Fruit fly (Drosophila melanogaster) whole organism, embryonic: ENCODE results near the gene CG31551.
A peak's percentile ranks its signal among the peaks of the same experiment; 100 is the strongest.

Source experiments
- CG10267 ChIP-seq: fragments of 200-800 bp; sonication (Bioruptor generic); optimal IDR thresholded peaks from 2 replicates; lab custom pipeline; 2018; ENCODE audit warnings: missing biosample characterization, mild to moderate bottlenecking, missing genetic modification characterization, moderate library complexity
- CG11093 ChIP-seq: fragments of 200-800 bp; sonication (Bioruptor generic); IDR thresholded peaks from 3 replicates; pipeline ENCODE4 v1.3.6; 2022; ENCODE audit warnings: missing biosample characterization, missing genetic modification characterization
- CG11504 ChIP-seq: fragments of 200-800 bp; sonication (Bioruptor generic); optimal IDR thresholded peaks from 3 replicates; lab custom pipeline; 2019; ENCODE audit warnings: missing biosample characterization, mild to moderate bottlenecking, missing genetic modification characterization, moderate library complexity
- CG11723 ChIP-seq: fragments of 200-800 bp; sonication (Bioruptor generic); optimal IDR thresholded peaks from 2 replicates; lab custom pipeline; 2017; ENCODE audit warnings: missing biosample characterization, mild to moderate bottlenecking, missing genetic modification characterization
- CG12155 ChIP-seq: fragments of 200-800 bp; sonication (Bioruptor generic); optimal IDR thresholded peaks from 3 replicates; lab custom pipeline; 2016; ENCODE audit warnings: missing biosample characterization, missing genetic modification characterization
- CG13624 ChIP-seq: fragments of 200-800 bp; sonication (Bioruptor generic); optimal IDR thresholded peaks from 2 replicates; lab custom pipeline; 2016; ENCODE audit warnings: missing biosample characterization, missing genetic modification characterization
- CG17385 ChIP-seq: fragments of 200-800 bp; sonication (Bioruptor generic); optimal IDR thresholded peaks from 3 replicates; lab custom pipeline; 2018; ENCODE audit warnings: missing biosample characterization, mild to moderate bottlenecking, missing genetic modification characterization
- CG17802 ChIP-seq: fragments of 200-800 bp; sonication (Bioruptor generic); optimal IDR thresholded peaks from 2 replicates; lab custom pipeline; 2018; ENCODE audit warnings: missing biosample characterization, mild to moderate bottlenecking, missing genetic modification characterization, moderate library complexity
- CG18011 ChIP-seq: fragments of 200-800 bp; sonication (Bioruptor generic); optimal IDR thresholded peaks from 2 replicates; lab custom pipeline; 2017; ENCODE audit warnings: missing biosample characterization, missing genetic modification characterization, mild to moderate bottlenecking, moderate library complexity, missing genotype
- CG2116 ChIP-seq: fragments of 200-800 bp; sonication (Bioruptor generic); optimal IDR thresholded peaks from 3 replicates; lab custom pipeline; 2018; ENCODE audit warnings: missing biosample characterization, mild to moderate bottlenecking, missing genetic modification characterization
- CG3281 ChIP-seq: fragments of 200-800 bp; sonication (Bioruptor generic); optimal IDR thresholded peaks from 3 replicates; lab custom pipeline; 2017; ENCODE audit warnings: missing biosample characterization, mild to moderate bottlenecking, missing genetic modification characterization
- CG8281 ChIP-seq: fragments of 200-800 bp; sonication (Bioruptor generic); optimal IDR thresholded peaks from 2 replicates; lab custom pipeline; 2018; ENCODE audit warnings: missing biosample characterization, mild to moderate bottlenecking, missing genetic modification characterization, moderate library complexity
- CG9437 ChIP-seq: fragments of 200-800 bp; sonication (Bioruptor generic); optimal IDR thresholded peaks from 2 replicates; lab custom pipeline; 2018; ENCODE audit warnings: missing biosample characterization, mild to moderate bottlenecking, missing genetic modification characterization
- Dref ChIP-seq: fragments of 200-800 bp; sonication (Bioruptor generic); IDR thresholded peaks from 2 replicates; pipeline ENCODE4 v1.3.6; 2022; ENCODE audit warnings: missing biosample characterization, missing genetic modification characterization
- H15 ChIP-seq: fragments of 200-800 bp; sonication (Bioruptor generic); IDR thresholded peaks from 3 replicates; pipeline ENCODE4 v1.3.6; 2022; ENCODE audit warnings: missing biosample characterization, missing genetic modification characterization
- H2.0 ChIP-seq: fragments of 200-800 bp; sonication (Bioruptor generic); IDR thresholded peaks from 2 replicates; pipeline ENCODE4 v1.3.6; 2022; ENCODE audit warnings: missing biosample characterization, missing genetic modification characterization
- Hand ChIP-seq: fragments of 200-800 bp; sonication (Bioruptor generic); optimal IDR thresholded peaks from 2 replicates; lab custom pipeline; 2017; ENCODE audit warnings: mild to moderate bottlenecking, missing biosample characterization, missing genetic modification reagents, missing genetic modification characterization
- Hr78 ChIP-seq, 2 experiments: fragments of 200-800 bp in 1 of 2; fragments of >200 bp in 1 of 2; sonication (Bioruptor generic) in 1 of 2; optimal IDR thresholded peaks; 2 replicates each; lab custom pipeline; 2017 to 2019; ENCODE audit warnings: missing biosample characterization in 2 of 2, missing genetic modification characterization in 2 of 2, mild to moderate bottlenecking in 1 of 2, moderate library complexity in 1 of 2
- Lpt ChIP-seq: fragments of >200 bp; optimal IDR thresholded peaks from 2 replicates; lab custom pipeline; 2018; ENCODE audit warnings: missing biosample characterization, missing genetic modification characterization
- Med ChIP-seq: fragments of 200-800 bp; sonication (Bioruptor generic); peaks from one replicate; lab custom pipeline; 2016; ENCODE audit warnings: missing biosample characterization, missing genetic modification characterization, mild to moderate bottlenecking, inconsistent platforms, moderate library complexity
- Mrtf ChIP-seq: fragments of 200-800 bp; sonication (Bioruptor generic); IDR thresholded peaks from 3 replicates; pipeline ENCODE4 v1.3.6; 2022; ENCODE audit warnings: missing biosample characterization, missing genetic modification characterization
- Nf-YC ChIP-seq: fragments of 200-800 bp; optimal IDR thresholded peaks from 3 replicates; lab custom pipeline; 2019; ENCODE audit warnings: missing biosample characterization, mild to moderate bottlenecking, missing genetic modification characterization, moderate library complexity
- Pdp1 ChIP-seq, 2 experiments: fragments of 200-800 bp; sonication (Bioruptor generic); optimal IDR thresholded peaks; 3 replicates each; lab custom pipeline; 2016; ENCODE audit warnings: missing biosample characterization in 2 of 2, missing genetic modification characterization in 2 of 2, mild to moderate bottlenecking in 1 of 2, moderate library complexity in 1 of 2
- Poxn ChIP-seq: fragments of 200-800 bp; sonication (Bioruptor generic); IDR thresholded peaks from 2 replicates; pipeline ENCODE4 v1.3.6; 2022; ENCODE audit warnings: missing biosample characterization, missing genetic modification characterization
- Ssrp ChIP-seq: fragments of 200-800 bp; sonication (Bioruptor generic); optimal IDR thresholded peaks from 2 replicates; lab custom pipeline; 2018; ENCODE audit warnings: missing biosample characterization, mild to moderate bottlenecking, missing genetic modification characterization, moderate library complexity
- Xbp1 ChIP-seq: fragments of 200-800 bp; sonication (Bioruptor generic); optimal IDR thresholded peaks from 3 replicates; lab custom pipeline; 2016; ENCODE audit warnings: missing biosample characterization, mild to moderate bottlenecking, missing genetic modification characterization
- ato ChIP-seq: fragments of 200-800 bp; sonication (Bioruptor generic); IDR thresholded peaks from 2 replicates; pipeline ENCODE4 v1.3.6; 2022; ENCODE audit warnings: missing biosample characterization, missing genetic modification characterization; ENCODE audit not compliant: partially characterized antibody
- cas ChIP-seq: fragments of 200-800 bp; sonication (Bioruptor generic); IDR thresholded peaks from 2 replicates; pipeline ENCODE4 v1.3.6; 2022; ENCODE audit warnings: missing biosample characterization, missing genetic modification characterization
- corto ChIP-seq: fragments of 200-800 bp; sonication (Bioruptor generic); optimal IDR thresholded peaks from 2 replicates; lab custom pipeline; 2016; ENCODE audit warnings: missing biosample characterization, mild to moderate bottlenecking, missing genetic modification characterization, moderate library complexity
- croc ChIP-seq: fragments of 200-800 bp; sonication (Bioruptor generic); conservative IDR thresholded peaks from 3 replicates; pipeline ENCODE4 v1.3.6; 2022; ENCODE audit warnings: missing biosample characterization, missing genetic modification characterization
- crp ChIP-seq, 2 experiments: fragments of 200-800 bp; sonication (Bioruptor generic); optimal IDR thresholded peaks; 2 replicates in 1 of 2; 3 replicates in 1 of 2; lab custom pipeline; 2017; ENCODE audit warnings: missing biosample characterization in 2 of 2, missing genetic modification characterization in 2 of 2, mild to moderate bottlenecking in 1 of 2, moderate library complexity in 1 of 2
- dimm ChIP-seq: fragments of 200-800 bp; sonication (Bioruptor generic); IDR thresholded peaks from 2 replicates; pipeline ENCODE4 v1.3.6; 2022; ENCODE audit warnings: missing biosample characterization, missing genetic modification characterization
- dpn ChIP-seq, 2 experiments: fragments of 200-800 bp; sonication (Bioruptor generic); optimal IDR thresholded peaks; 3 replicates each; lab custom pipeline; 2016; ENCODE audit warnings: missing biosample characterization in 2 of 2, missing genetic modification characterization in 2 of 2
- gcm ChIP-seq: fragments of 200-800 bp; sonication (Bioruptor generic); optimal IDR thresholded peaks from 2 replicates; lab custom pipeline; 2019; ENCODE audit warnings: missing biosample characterization, mild to moderate bottlenecking, missing genetic modification characterization, moderate library complexity
- hbn ChIP-seq: fragments of 200-800 bp; sonication (Bioruptor generic); IDR thresholded peaks from 2 replicates; pipeline ENCODE4 v1.3.6; 2022; ENCODE audit warnings: missing biosample characterization, missing genetic modification characterization; ENCODE audit not compliant: partially characterized antibody
- nom ChIP-seq: fragments of 200-800 bp; sonication (Bioruptor generic); optimal IDR thresholded peaks from 2 replicates; lab custom pipeline; 2017; ENCODE audit warnings: missing biosample characterization, missing genetic modification characterization, mild to moderate bottlenecking, moderate library complexity, missing genetic modification reagents
- peb ChIP-seq: fragments of 200-800 bp; sonication (Bioruptor generic); IDR thresholded peaks from 2 replicates; pipeline ENCODE4 v1.3.6; 2022; ENCODE audit warnings: missing biosample characterization, missing genetic modification characterization
- psq ChIP-seq: fragments of 200-800 bp; sonication (Bioruptor generic); optimal IDR thresholded peaks from 2 replicates; lab custom pipeline; 2017; ENCODE audit warnings: missing biosample characterization, missing genetic modification characterization
- scrt ChIP-seq: fragments of 200-800 bp; sonication (Bioruptor generic); optimal IDR thresholded peaks from 2 replicates; lab custom pipeline; 2018; ENCODE audit warnings: missing biosample characterization, mild to moderate bottlenecking, missing genetic modification characterization, moderate library complexity
- sens ChIP-seq: fragments of 200-800 bp; sonication (Bioruptor generic); peaks from one replicate; lab custom pipeline; 2016; ENCODE audit warnings: missing biosample characterization, missing genetic modification characterization
- seq ChIP-seq: fragments of 200-800 bp; sonication (Bioruptor generic); IDR thresholded peaks from 2 replicates; pipeline ENCODE4 v1.3.6; 2022; ENCODE audit warnings: missing biosample characterization, missing genetic modification characterization
- so ChIP-seq: fragments of 200-800 bp; sonication (Bioruptor generic); IDR thresholded peaks from 3 replicates; pipeline ENCODE4 v1.3.6; 2022; ENCODE audit warnings: missing biosample characterization, missing genetic modification characterization
- stwl ChIP-seq: fragments of 200-800 bp; sonication (Bioruptor generic); optimal IDR thresholded peaks from 3 replicates; lab custom pipeline; 2018; ENCODE audit warnings: missing biosample characterization, mild to moderate bottlenecking, missing genetic modification characterization, moderate library complexity
- sug ChIP-seq: fragments of 200-800 bp; optimal IDR thresholded peaks from 2 replicates; lab custom pipeline; 2019; ENCODE audit warnings: missing biosample characterization, mild to moderate bottlenecking, missing genetic modification characterization, moderate library complexity
- trem ChIP-seq: fragments of 200-800 bp; optimal IDR thresholded peaks from 3 replicates; lab custom pipeline; 2019; ENCODE audit warnings: missing biosample characterization, mild to moderate bottlenecking, missing genetic modification characterization, moderate library complexity
- wdn ChIP-seq: fragments of 200-800 bp; sonication (Bioruptor generic); IDR thresholded peaks from 2 replicates; pipeline ENCODE4 v1.3.6; 2022; ENCODE audit warnings: missing biosample characterization, missing genetic modification characterization
- zf30C ChIP-seq: fragments of 200-800 bp; sonication (Bioruptor generic); optimal IDR thresholded peaks from 3 replicates; lab custom pipeline; 2018; ENCODE audit warnings: missing biosample characterization, mild to moderate bottlenecking, missing genetic modification characterization

Gene CG31551

dm6 chr3R:5670660-5671264 is 43.1 kb downstream of the CG31551 start:
- TF ChIP-seq gcm (GFP tag; lab: Kevin White, UChicago): peak; percentile 76
- no peak for TF ChIP-seq scrt (GFP tag; lab: Kevin White, UChicago)
- 0 out of 2 replicates have a peak, but pooled peaks have one; percentile 9 for TF ChIP-seq Dref (GFP tag; lab: Robert Waterston, UW)
- peak; percentile 25 for TF ChIP-seq psq (GFP tag; lab: Kevin White, UChicago)
- peak in 1 of 2 experiments; percentile 74 for TF ChIP-seq crp (GFP tag; optimal IDR thresholded peaks at IDR 0.05; lab: Kevin White, UChicago)
- TF ChIP-seq zf30C: peak; percentile 78
- TF ChIP-seq Ssrp (tag; lab: Kevin White, UChicago): no peak
- peak; percentile 37 for TF ChIP-seq trem (tag; lab: Kevin White, UChicago)
- peak; percentile 78 for TF ChIP-seq CG2116 (GFP tag; lab: Kevin White, UChicago)
- peak; percentile 18 for TF ChIP-seq stwl (tag; lab: Kevin White, UChicago)
- TF ChIP-seq corto (GFP tag; lab: Kevin White, UChicago): peak; percentile 12
- no peak for TF ChIP-seq CG12155 (GFP tag; lab: Kevin White, UChicago)
- peak; percentile 41 for TF ChIP-seq nom (GFP tag; lab: Kevin White, UChicago)
- 0 out of 2 replicates have a peak, but pooled peaks have one; percentile 19 for TF ChIP-seq ato (GFP tag; lab: Robert Waterston, UW)
- TF ChIP-seq Med (GFP tag; lab: Kevin White, UChicago): peak; percentile 1
- peak; percentile 47 for TF ChIP-seq sens (GFP tag; lab: Kevin White, UChicago)
- no peak for TF ChIP-seq CG10267 (tag; lab: Kevin White, UChicago)
- TF ChIP-seq, all 482 proteins: peak for 13

DNA sequence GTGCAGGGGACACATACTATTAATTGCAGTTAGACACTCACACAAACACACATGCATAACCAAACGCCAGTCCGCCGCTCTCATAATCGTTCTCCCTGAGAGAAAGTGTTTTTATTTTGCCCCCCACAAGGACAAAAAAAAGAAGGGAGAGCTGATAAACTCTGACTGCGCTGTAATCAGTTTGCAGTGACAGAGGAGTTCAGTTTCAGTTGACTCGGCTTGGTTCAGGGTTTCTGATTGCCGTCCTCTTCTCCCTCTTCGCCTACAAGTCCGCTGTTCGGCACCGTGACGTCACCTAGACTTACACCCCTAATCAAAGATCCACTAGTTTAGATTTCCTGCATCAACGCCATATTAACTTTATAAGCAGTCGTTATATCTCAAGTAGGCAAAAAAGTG is 43.6 kb downstream of the CG31551 start:
- TF ChIP-seq CG3281 (GFP tag; lab: Kevin White, UChicago): no peak
- no peak for TF ChIP-seq Nf-YC (tag; lab: Kevin White, UChicago)
- TF ChIP-seq peb: no peak
- peak; percentile 25 for TF ChIP-seq sug (tag; lab: Kevin White, UChicago)
- TF ChIP-seq CG13624: no peak
- no peak for TF ChIP-seq cas
- peak; percentile 24 for TF ChIP-seq sens (GFP tag; lab: Kevin White, UChicago)
- no peak for TF ChIP-seq croc (GFP tag; lab: Robert Waterston, UW)
- TF ChIP-seq dpn (GFP tag; optimal IDR thresholded peaks at IDR 0.05; lab: Kevin White, UChicago): no peak
- TF ChIP-seq Xbp1 (GFP tag; lab: Kevin White, UChicago): no peak
- TF ChIP-seq so (GFP tag; lab: Robert Waterston, UW): no peak
- no peak for TF ChIP-seq Hr78 (GFP tag; optimal IDR thresholded peaks at IDR 0.05; lab: Kevin White, UChicago)
- no peak for TF ChIP-seq Poxn
- no peak for TF ChIP-seq Hand (GFP tag; lab: Kevin White, UChicago)
- TF ChIP-seq wdn (GFP tag; lab: Robert Waterston, UW): no peak
- no peak for TF ChIP-seq CG11723 (GFP tag; lab: Kevin White, UChicago)
- TF ChIP-seq Lpt (GFP tag; lab: Kevin White, UChicago): no peak
- TF ChIP-seq CG11093: no peak
- no peak for TF ChIP-seq Mrtf (GFP tag; lab: Robert Waterston, UW)
- no peak for TF ChIP-seq CG11504
- TF ChIP-seq CG8281 (tag; lab: Kevin White, UChicago): no peak
- TF ChIP-seq H15 (GFP tag; lab: Robert Waterston, UW): no peak
- no peak for TF ChIP-seq dimm (GFP tag; lab: Robert Waterston, UW)
- TF ChIP-seq CG17802 (tag; lab: Kevin White, UChicago): no peak
- peak; percentile 35 for TF ChIP-seq zf30C
- TF ChIP-seq CG18011 (GFP tag; lab: Kevin White, UChicago): no peak
- no peak for TF ChIP-seq CG9437 (GFP tag; lab: Kevin White, UChicago)
- TF ChIP-seq hbn: no peak
- TF ChIP-seq seq: no peak
- TF ChIP-seq CG17385 (GFP tag; lab: Kevin White, UChicago): no peak
- no peak for TF ChIP-seq CG12155 (GFP tag; lab: Kevin White, UChicago)
- TF ChIP-seq Dref (GFP tag; lab: Robert Waterston, UW): no peak
- TF ChIP-seq Pdp1 (GFP tag; optimal IDR thresholded peaks at IDR 0.05; lab: Kevin White, UChicago): peak in 1 of 2 experiments; percentile 41
- no peak for TF ChIP-seq H2.0 (GFP tag; lab: Robert Waterston, UW)
